Worm (Caenorhabditis elegans) whole organism, mixed stage, embryonic: Measurements from ENCODE around the gene C27D6.1.

Experiments used
- ces-1 ChIP-seq: fragments of 150-350 bp; optimal IDR thresholded peaks from 2 replicates; lab custom pipeline; 2014; ENCODE audit warnings: missing biosample characterization, missing genetic modification reagents, missing genetic modification characterization
- lin-13 ChIP-seq: fragments of 150-350 bp; optimal IDR thresholded peaks from 2 replicates; lab custom pipeline; 2014; ENCODE audit warnings: missing biosample characterization, missing genetic modification characterization
- lsy-2 ChIP-seq: fragments of 150-350 bp; optimal IDR thresholded peaks from 2 replicates; lab custom pipeline; 2014; ENCODE audit warnings: missing biosample characterization, missing genetic modification characterization
- nhr-12 ChIP-seq: fragments of 150-350 bp; optimal IDR thresholded peaks from 2 replicates; lab custom pipeline; 2014; ENCODE audit warnings: missing biosample characterization, missing genetic modification characterization

- TF ChIP-seq lsy-2 (tag; lab: Kevin White, UChicago): no peak
- TF ChIP-seq ces-1 (GFP tag; lab: Kevin White, UChicago): no peak
- TF ChIP-seq lin-13 (tag; lab: Kevin White, UChicago): no peak
- TF ChIP-seq nhr-12 (tag; lab: Kevin White, UChicago): no peak
Measured at ce11 chrII:5194066-5194465, 21.5 kb downstream of the C27D6.1 start, which contains the start of gene msp-49.
